Fruit fly (Drosophila melanogaster) whole organism, adult: ENCODE measurements around the gene NPFR.

ENCODE experiments used
- CG11617 ChIP-seq: fragments of 200-800 bp; sonication (Bioruptor generic); optimal IDR thresholded peaks from 2 replicates; lab custom pipeline; 2017; ENCODE audit warnings: mild to moderate bottlenecking, missing biosample characterization, missing genetic modification reagents, missing genetic modification characterization
- CG12768 ChIP-seq: fragments of 200-800 bp; sonication (Bioruptor generic); optimal IDR thresholded peaks from 2 replicates; lab custom pipeline; 2017; ENCODE audit warnings: missing biosample characterization, missing genetic modification characterization, mild to moderate bottlenecking, moderate library complexity, missing genetic modification reagents
- CG14711 ChIP-seq: fragments of 200-800 bp; sonication (Bioruptor generic); optimal IDR thresholded peaks from 2 replicates; lab custom pipeline; 2018; ENCODE audit warnings: missing biosample characterization, mild to moderate bottlenecking, missing genetic modification characterization, moderate library complexity
- CG1620 ChIP-seq: fragments of 200-800 bp; sonication (Bioruptor generic); optimal IDR thresholded peaks from 2 replicates; lab custom pipeline; 2016; ENCODE audit warnings: missing biosample characterization, missing genetic modification characterization
- CG33017 ChIP-seq: fragments of 200-800 bp; sonication (Bioruptor generic); optimal IDR thresholded peaks from 2 replicates; lab custom pipeline; 2018; ENCODE audit warnings: missing biosample characterization, mild to moderate bottlenecking, missing genetic modification characterization, moderate library complexity
- CG5204 ChIP-seq: fragments of 200-800 bp; sonication (Bioruptor generic); optimal IDR thresholded peaks from 2 replicates; lab custom pipeline; 2016; ENCODE audit warnings: missing biosample characterization, missing genetic modification characterization
- CG7045 ChIP-seq: fragments of 200-800 bp; sonication (Bioruptor generic); optimal IDR thresholded peaks from 2 replicates; lab custom pipeline; 2017; ENCODE audit warnings: missing biosample characterization, mild to moderate bottlenecking, missing genetic modification characterization
- CG7101 ChIP-seq: fragments of 200-800 bp; sonication (Bioruptor generic); optimal IDR thresholded peaks from 2 replicates; lab custom pipeline; 2018; ENCODE audit warnings: missing biosample characterization, mild to moderate bottlenecking, missing genetic modification characterization, moderate library complexity
- Clk ChIP-seq: fragments of 200-800 bp; sonication (Bioruptor generic); optimal IDR thresholded peaks from 2 replicates; lab custom pipeline; 2017; ENCODE audit warnings: missing biosample characterization, missing genetic modification characterization
- Crg-1 ChIP-seq: fragments of 200-800 bp; sonication (Bioruptor generic); optimal IDR thresholded peaks from 2 replicates; lab custom pipeline; 2016; ENCODE audit warnings: missing biosample characterization, missing genetic modification characterization
- Hr96 ChIP-seq: fragments of 200-800 bp; sonication (Bioruptor generic); optimal IDR thresholded peaks from 2 replicates; lab custom pipeline; 2016; ENCODE audit warnings: missing biosample characterization, missing genetic modification characterization
- Mnt ChIP-seq: fragments of 200-800 bp; sonication (Bioruptor generic); optimal IDR thresholded peaks from 2 replicates; lab custom pipeline; 2016; ENCODE audit warnings: missing biosample characterization, mild to moderate bottlenecking, missing genetic modification characterization
- bab1 ChIP-seq: fragments of 200-800 bp; sonication (Bioruptor generic); optimal IDR thresholded peaks from 3 replicates; lab custom pipeline; 2019; ENCODE audit warnings: missing biosample characterization, mild to moderate bottlenecking, missing genetic modification characterization, moderate library complexity
- kay ChIP-seq: fragments of 200-800 bp; sonication (Bioruptor generic); peaks from one replicate; lab custom pipeline; 2016; ENCODE audit warnings: missing biosample characterization, missing genetic modification characterization, borderline replicate concordance
- ovo ChIP-seq: fragments of 200-800 bp; sonication (Bioruptor generic); optimal IDR thresholded peaks from 2 replicates; lab custom pipeline; 2016; ENCODE audit warnings: missing biosample characterization, missing genetic modification characterization
- pad ChIP-seq: fragments of 200-800 bp; sonication (Bioruptor generic); optimal IDR thresholded peaks from 3 replicates; lab custom pipeline; 2017; ENCODE audit warnings: missing biosample characterization, missing genetic modification characterization, mild to moderate bottlenecking, moderate library complexity, missing genetic modification reagents
- toe ChIP-seq: fragments of 200-800 bp; sonication (Bioruptor generic); optimal IDR thresholded peaks from 2 replicates; lab custom pipeline; 2016; ENCODE audit warnings: missing biosample characterization, missing genetic modification characterization

The NPFR gene

dm6 chr3R:6240263-6240662, 53.1 kb downstream of the NPFR start:
- no peak for TF ChIP-seq Hr96 (GFP tag; lab: Kevin White, UChicago)
- TF ChIP-seq CG7045 (GFP tag; lab: Kevin White, UChicago), result no peak
- no peak for TF ChIP-seq pad (GFP tag; lab: Kevin White, UChicago)
- no peak for TF ChIP-seq CG12768 (GFP tag; lab: Kevin White, UChicago)
- TF ChIP-seq CG11617 (GFP tag; lab: Kevin White, UChicago), result no peak
- TF ChIP-seq CG14711, result no peak
- no peak for TF ChIP-seq kay
- TF ChIP-seq Crg-1 (GFP tag; lab: Kevin White, UChicago), result no peak
- no peak for TF ChIP-seq toe (GFP tag; lab: Kevin White, UChicago)
- TF ChIP-seq ovo (GFP tag; lab: Kevin White, UChicago), result no peak

DNA sequence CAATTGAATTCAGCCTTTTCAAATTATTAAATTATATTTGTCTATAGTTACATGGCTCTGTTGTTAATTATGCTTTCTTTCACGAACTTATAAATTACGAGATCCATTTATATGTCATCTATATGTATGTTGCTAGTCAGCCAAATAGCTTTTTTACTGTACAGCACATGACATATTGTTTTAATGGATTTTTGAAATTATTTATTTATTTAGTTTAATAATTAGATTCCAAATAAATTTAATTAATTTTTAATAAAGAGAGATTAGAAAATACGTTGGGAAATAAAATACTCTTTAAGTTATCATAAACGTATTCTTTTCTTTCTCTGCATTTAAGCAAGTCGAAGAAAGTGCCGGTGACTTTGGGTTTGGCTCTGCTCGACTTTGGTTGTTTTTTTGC, 54.2 kb downstream of the NPFR start:
- TF ChIP-seq CG33017, result no peak
- no peak for TF ChIP-seq bab1
- TF ChIP-seq CG5204 (GFP tag; lab: Kevin White, UChicago), result no peak
- TF ChIP-seq CG7101, result no peak
- TF ChIP-seq CG7045 (GFP tag; lab: Kevin White, UChicago), result no peak
- no peak for TF ChIP-seq Hr96 (GFP tag; lab: Kevin White, UChicago)
- TF ChIP-seq toe (GFP tag; lab: Kevin White, UChicago), result no peak
- TF ChIP-seq CG11617 (GFP tag; lab: Kevin White, UChicago), result no peak
- TF ChIP-seq ovo (GFP tag; lab: Kevin White, UChicago), result no peak
- TF ChIP-seq CG12768 (GFP tag; lab: Kevin White, UChicago), result no peak
- TF ChIP-seq CG1620, result no peak

DNA sequence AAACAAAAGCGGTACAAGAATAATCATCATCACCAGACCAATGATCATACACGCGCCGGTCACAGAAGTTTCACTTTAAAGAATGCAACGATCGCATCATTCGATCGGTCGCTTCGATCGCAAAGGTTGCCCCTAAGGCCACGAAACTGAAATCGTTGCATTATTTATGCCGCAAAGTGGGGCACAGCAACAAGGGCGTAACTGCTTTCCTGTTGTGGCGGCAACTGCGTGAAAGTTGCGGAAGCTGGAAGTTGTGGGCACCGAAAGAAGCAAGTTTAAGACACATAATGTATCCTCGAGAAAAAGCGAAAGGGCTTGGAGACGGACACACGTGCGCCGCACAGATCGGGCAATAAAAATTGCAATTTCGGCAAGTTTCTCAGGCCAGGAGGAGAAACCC, 56.9 kb downstream of the NPFR start:
- no peak for TF ChIP-seq CG7045 (GFP tag; lab: Kevin White, UChicago)
- no peak for TF ChIP-seq CG12768 (GFP tag; lab: Kevin White, UChicago)
- TF ChIP-seq CG33017, result no peak

- TF ChIP-seq CG7101, result no peak
- TF ChIP-seq Mnt (GFP tag; lab: Kevin White, UChicago), result no peak
- TF ChIP-seq Clk (GFP tag; lab: Kevin White, UChicago), result no peak
- no peak for TF ChIP-seq CG7045 (GFP tag; lab: Kevin White, UChicago)
- TF ChIP-seq bab1, result no peak
Observed at dm6 chr3R:6244986-6245385, 57.9 kb downstream of the NPFR start.
